Fruit fly (Drosophila melanogaster): ENCODE measurements around the gene SdhBL.

DNA sequence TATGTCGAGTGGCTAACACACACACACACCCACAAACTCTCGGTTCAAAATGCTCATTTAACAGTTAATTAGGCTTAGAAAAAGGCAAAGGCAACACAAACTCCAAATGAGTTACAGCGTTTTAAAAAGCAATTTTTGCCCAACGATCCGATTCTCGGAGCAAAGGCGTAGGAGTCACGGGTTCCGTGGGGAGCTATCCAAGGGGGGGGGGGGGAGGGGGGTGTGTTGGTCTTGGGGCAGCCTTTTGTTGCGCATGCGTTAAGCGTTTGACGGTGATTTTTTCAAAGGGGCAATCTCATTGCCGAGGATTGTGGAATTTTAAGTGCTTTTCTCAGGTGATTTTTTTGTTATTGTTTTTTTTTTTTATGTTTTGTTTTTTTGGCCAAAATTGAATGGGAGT lies 48.4 kb downstream of the SdhBL start:
- TF ChIP-seq Gsc (GFP tag; IDR thresholded peaks at IDR 0.05) = no peak
- no peak for TF ChIP-seq CG34224 (GFP tag; IDR thresholded peaks at IDR 0.05; ENCODE audit: partially characterized antibody)
- no peak for TF ChIP-seq ci (GFP tag; IDR thresholded peaks at IDR 0.05)

All from whole organism, embryonic.